Comparison of ENCODE assay signal across 4 fruit fly cellular contexts in genomic region chrX:5317170-5317569, dm6.
A peak's percentile ranks its signal among the peaks of the same experiment; 100 is the strongest.
TF ChIP-seq lines count a peak whose summit lies in the region.

Gene CG15930, minus strand, starts transcription at chrX:5317295.
Gene Sas10, plus strand, starts transcription at chrX:5317409.

- no peak for TF ChIP-seq CTCF in whole organism, embryonic (GFP tag; optimal IDR thresholded peaks at IDR 0.05; lab: Kevin White, UChicago)

TF ChIP-seq in whole organism, adult, 20 proteins besides CTCF, POLR2A, EP300 and RAD21:
- no peak for TF ChIP-seq CG7045 (GFP tag; optimal IDR thresholded peaks at IDR 0.05; lab: Kevin White, UChicago)
- TF ChIP-seq toe (GFP tag; optimal IDR thresholded peaks at IDR 0.05; lab: Kevin White, UChicago): no peak
- no peak for TF ChIP-seq Hr96 (GFP tag; optimal IDR thresholded peaks at IDR 0.05; lab: Kevin White, UChicago)
- TF ChIP-seq Mnt (GFP tag; optimal IDR thresholded peaks at IDR 0.05; lab: Kevin White, UChicago): peak; percentile 87
- TF ChIP-seq CG11617 (GFP tag; optimal IDR thresholded peaks at IDR 0.05; lab: Kevin White, UChicago): no peak
- no peak for TF ChIP-seq ovo (GFP tag; optimal IDR thresholded peaks at IDR 0.05; lab: Kevin White, UChicago)
- no peak for TF ChIP-seq Crg-1 (GFP tag; optimal IDR thresholded peaks at IDR 0.05; lab: Kevin White, UChicago)

TF ChIP-seq in whole organism, embryonic, 481 proteins besides CTCF, POLR2A, EP300 and RAD21 (continues in another document):
- TF ChIP-seq CG12942 (GFP tag; optimal IDR thresholded peaks at IDR 0.05; lab: Kevin White, UChicago) (no peak), stwl (tag; optimal IDR thresholded peaks at IDR 0.05; lab: Kevin White, UChicago) (peak; percentile 84), knrl (GFP tag; IDR thresholded peaks at IDR 0.05; lab: Robert Waterston, UW; ENCODE audit: partially characterized antibody) (no peak), ttk (GFP tag; IDR thresholded peaks at IDR 0.05; lab: Robert Waterston, UW) (no peak), Optix (GFP tag; IDR thresholded peaks at IDR 0.05; lab: Robert Waterston, UW) (no peak), E2f2 (GFP tag; IDR thresholded peaks at IDR 0.05; lab: Robert Waterston, UW) (peak; percentile 66), CG11560 (tag; IDR thresholded peaks at IDR 0.05; lab: Robert Waterston, UW) (no peak), CG5180 (GFP tag; optimal IDR thresholded peaks at IDR 0.05; lab: Kevin White, UChicago) (no peak), CG31224 (GFP tag; IDR thresholded peaks at IDR 0.05; lab: Robert Waterston, UW) (no peak), CG13287 (GFP tag; IDR thresholded peaks at IDR 0.05; lab: Robert Waterston, UW; ENCODE audit: partially characterized antibody) (peak; percentile 56; the same call in 1 of the 2 replicates), Opbp (GFP tag; IDR thresholded peaks at IDR 0.05; lab: Robert Waterston, UW; ENCODE audit: partially characterized antibody) (peak; percentile 14; the same call in 1 of the 3 replicates), dan (GFP tag; IDR thresholded peaks at IDR 0.05; lab: Robert Waterston, UW) (no peak), Dp (GFP tag; optimal IDR thresholded peaks at IDR 0.05; lab: Kevin White, UChicago) (peak; percentile 58), sob (GFP tag; IDR thresholded peaks at IDR 0.05; lab: Robert Waterston, UW) (no peak), CG3995 (GFP tag; optimal IDR thresholded peaks at IDR 0.05; lab: Kevin White, UChicago) (no peak), tup (GFP tag; optimal IDR thresholded peaks at IDR 0.05; lab: Kevin White, UChicago) (no peak), kni (GFP tag; optimal IDR thresholded peaks at IDR 0.05; lab: Kevin White, UChicago) (no peak), CG1603 (tag; optimal IDR thresholded peaks at IDR 0.05; lab: Kevin White, UChicago) (no peak), CG11085 (GFP tag; IDR thresholded peaks at IDR 0.05; lab: Robert Waterston, UW) (no peak), eyg (GFP tag; optimal IDR thresholded peaks at IDR 0.05; lab: Kevin White, UChicago) (no peak), shn (GFP tag; optimal IDR thresholded peaks at IDR 0.05; lab: Kevin White, UChicago) (no peak), MBD-R2 (GFP tag; IDR thresholded peaks at IDR 0.05; lab: Robert Waterston, UW) (peak; percentile 63), dm (GFP tag; optimal IDR thresholded peaks at IDR 0.05; lab: Kevin White, UChicago) (peak; percentile 88), CG10543 (GFP tag; optimal IDR thresholded peaks at IDR 0.05; lab: Kevin White, UChicago) (no peak), al (GFP tag; IDR thresholded peaks at IDR 0.05; lab: Robert Waterston, UW) (no peak), ara (GFP tag; IDR thresholded peaks at IDR 0.05; lab: Robert Waterston, UW) (no peak), CG3281 (GFP tag; optimal IDR thresholded peaks at IDR 0.05; lab: Kevin White, UChicago) (no peak), Myb (GFP tag; optimal IDR thresholded peaks at IDR 0.05; lab: Kevin White, UChicago) (peak; percentile 67), CG18476 (GFP tag; optimal IDR thresholded peaks at IDR 0.05; lab: Kevin White, UChicago) (no peak)

TF ChIP-seq in whole organism, prepupa, 60 proteins besides CTCF, POLR2A, EP300 and RAD21:
- TF ChIP-seq CG8632 (GFP tag; optimal IDR thresholded peaks at IDR 0.05; lab: Kevin White, UChicago): no peak
- TF ChIP-seq CG16779 (tag; optimal IDR thresholded peaks at IDR 0.05; lab: Kevin White, UChicago): no peak
- no peak for TF ChIP-seq CG10631 (GFP tag; optimal IDR thresholded peaks at IDR 0.05; lab: Kevin White, UChicago)
- no peak for TF ChIP-seq Hr39 (GFP tag; optimal IDR thresholded peaks at IDR 0.05; lab: Kevin White, UChicago)
- TF ChIP-seq fd85E (GFP tag; optimal IDR thresholded peaks at IDR 0.05; lab: Kevin White, UChicago): no peak
- no peak for TF ChIP-seq CG11294 (GFP tag; IDR thresholded peaks at IDR 0.05; lab: Robert Waterston, UW)
- TF ChIP-seq CG6163 (GFP tag; IDR thresholded peaks at IDR 0.05; lab: Robert Waterston, UW): no peak
- peak; percentile 10 for TF ChIP-seq CG1621 (tag; optimal IDR thresholded peaks at IDR 0.05; lab: Kevin White, UChicago)
- no peak for TF ChIP-seq svp (GFP tag; lab: Kevin White, UChicago)
- no peak for TF ChIP-seq fd59A (GFP tag; optimal IDR thresholded peaks at IDR 0.05; lab: Kevin White, UChicago)
- peak; percentile 48 for TF ChIP-seq CG3032 (tag; optimal IDR thresholded peaks at IDR 0.05; lab: Kevin White, UChicago)
- TF ChIP-seq Eip78C (GFP tag; lab: Kevin White, UChicago): peak; percentile 34

TF ChIP-seq in whole organism, wandering third instar larva, 38 proteins besides CTCF, POLR2A, EP300 and RAD21:
- peak; percentile 31 for TF ChIP-seq Myc (optimal IDR thresholded peaks at IDR 0.05; lab: Kevin White, UChicago)
- no peak for TF ChIP-seq psq (GFP tag; optimal IDR thresholded peaks at IDR 0.05; lab: Kevin White, UChicago)
